Worm (Caenorhabditis elegans) whole organism, L2 larva: Measurements from ENCODE around the gene jbts-14.

ENCODE experiments used
- dmd-4 ChIP-seq: sonication (generic microtip); optimal IDR thresholded peaks from 2 replicates; lab custom pipeline; 2017; ENCODE audit warnings: missing biosample characterization, missing genetic modification characterization
- elt-1 ChIP-seq: fragments of 150-350 bp; optimal IDR thresholded peaks from 2 replicates; lab custom pipeline; 2014; ENCODE audit warnings: missing biosample characterization, missing genetic modification characterization
- elt-3 ChIP-seq: sonication (generic microtip); optimal IDR thresholded peaks from 2 replicates; lab custom pipeline; 2017; ENCODE audit warnings: missing biosample characterization, missing genetic modification characterization
- mab-5 ChIP-seq: fragments of 150-350 bp; optimal IDR thresholded peaks from 2 replicates; lab custom pipeline; 2014; ENCODE audit warnings: missing biosample characterization, missing genetic modification characterization
- mbf-1 ChIP-seq: sonication (generic microtip); optimal IDR thresholded peaks from 2 replicates; lab custom pipeline; 2017; ENCODE audit warnings: missing biosample characterization, missing genetic modification characterization
- nhr-12 ChIP-seq: fragments of 150-350 bp; optimal IDR thresholded peaks from 2 replicates; lab custom pipeline; 2014; ENCODE audit warnings: missing biosample characterization, missing genetic modification characterization
- unc-62 ChIP-seq: fragments of 150-350 bp; optimal IDR thresholded peaks from 2 replicates; lab custom pipeline; 2014; ENCODE audit warnings: missing biosample characterization, missing genetic modification reagents, missing genetic modification characterization

DNA sequence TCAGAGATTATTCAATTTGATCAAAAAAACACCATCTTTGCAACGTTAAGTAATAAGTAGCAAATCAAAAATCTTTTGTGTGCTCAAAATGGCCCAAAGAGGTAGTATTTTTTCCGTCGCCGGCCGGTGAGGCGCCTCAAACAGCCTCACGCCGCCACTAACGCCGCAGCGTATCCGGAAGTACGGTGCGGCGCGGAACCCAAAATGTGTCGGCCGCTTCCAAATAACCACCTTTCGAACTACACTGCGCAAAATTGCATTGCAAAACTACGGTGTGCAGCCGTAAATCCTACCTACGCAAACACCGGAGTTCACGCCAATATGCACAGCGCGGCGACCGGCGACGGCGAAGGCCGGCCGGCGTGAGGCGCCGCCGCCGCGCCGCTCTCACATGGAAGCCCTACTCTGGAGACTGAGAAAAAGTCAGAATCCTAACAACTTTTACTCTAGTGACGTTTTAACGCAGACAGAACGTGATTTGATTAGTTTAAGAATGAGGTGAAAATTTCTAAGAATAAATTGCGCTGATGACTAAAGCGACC lies 37.6 kb downstream of the jbts-14 start:
- TF ChIP-seq mbf-1, result no peak
- no peak for TF ChIP-seq mab-5 (tag; lab: Kevin White, UChicago)
- TF ChIP-seq unc-62 (GFP tag; lab: Kevin White, UChicago), result no peak
- TF ChIP-seq elt-3, result no peak
- no peak for TF ChIP-seq elt-1
- no peak for TF ChIP-seq dmd-4 (tag; lab: Kevin White, UChicago)
- TF ChIP-seq nhr-12 (tag; lab: Kevin White, UChicago), result no peak
